Worm (Caenorhabditis elegans) whole organism, L2 larva: ENCODE data around the gene pde-2.

Experiments
- ama-1 ChIP-seq: fragments of 150-350 bp; optimal IDR thresholded peaks from 2 replicates; lab custom pipeline; 2018; ENCODE audit warnings: inconsistent platforms
- egl-27 ChIP-seq: sonication (generic microtip); optimal IDR thresholded peaks from 3 replicates; lab custom pipeline; 2017; ENCODE audit warnings: missing biosample characterization, missing genetic modification reagents, missing genetic modification characterization
- elt-1 ChIP-seq: fragments of 150-350 bp; optimal IDR thresholded peaks from 2 replicates; lab custom pipeline; 2014; ENCODE audit warnings: missing biosample characterization, missing genetic modification characterization
- lsy-2 ChIP-seq, 2 experiments: fragments of 150-350 bp in 1 of 2; sonication (generic microtip) in 1 of 2; optimal IDR thresholded peaks; 2 replicates each; lab custom pipeline; 2014 to 2017; ENCODE audit warnings: missing biosample characterization in 2 of 2, missing genetic modification characterization in 2 of 2
- mab-5 ChIP-seq: fragments of 150-350 bp; optimal IDR thresholded peaks from 2 replicates; lab custom pipeline; 2014; ENCODE audit warnings: missing biosample characterization, missing genetic modification characterization
- mdl-1 ChIP-seq, 2 experiments: fragments of 150-350 bp in 1 of 2; sonication (generic microtip) in 1 of 2; optimal IDR thresholded peaks; 2 replicates each; lab custom pipeline; 2017; ENCODE audit warnings: missing biosample characterization in 2 of 2, missing genetic modification characterization in 2 of 2
- nhr-77 ChIP-seq: fragments of 150-350 bp; optimal IDR thresholded peaks from 2 replicates; lab custom pipeline; 2014; ENCODE audit warnings: missing biosample characterization, missing genetic modification characterization
- snpc-4 ChIP-seq: fragments of 150-350 bp; optimal IDR thresholded peaks from 2 replicates; lab custom pipeline; 2014; ENCODE audit warnings: missing biosample characterization, missing genetic modification characterization
- unc-39 ChIP-seq: fragments of 150-350 bp; optimal IDR thresholded peaks from 2 replicates; lab custom pipeline; 2014; ENCODE audit warnings: missing biosample characterization, missing genetic modification characterization
- zag-1 ChIP-seq: fragments of 150-350 bp; optimal IDR thresholded peaks from 2 replicates; lab custom pipeline; 2014; ENCODE audit warnings: missing biosample characterization, missing genetic modification characterization
- ztf-11 ChIP-seq: sonication (generic microtip); optimal IDR thresholded peaks from 2 replicates; lab custom pipeline; 2017; ENCODE audit warnings: missing biosample characterization, missing genetic modification characterization

DNA sequence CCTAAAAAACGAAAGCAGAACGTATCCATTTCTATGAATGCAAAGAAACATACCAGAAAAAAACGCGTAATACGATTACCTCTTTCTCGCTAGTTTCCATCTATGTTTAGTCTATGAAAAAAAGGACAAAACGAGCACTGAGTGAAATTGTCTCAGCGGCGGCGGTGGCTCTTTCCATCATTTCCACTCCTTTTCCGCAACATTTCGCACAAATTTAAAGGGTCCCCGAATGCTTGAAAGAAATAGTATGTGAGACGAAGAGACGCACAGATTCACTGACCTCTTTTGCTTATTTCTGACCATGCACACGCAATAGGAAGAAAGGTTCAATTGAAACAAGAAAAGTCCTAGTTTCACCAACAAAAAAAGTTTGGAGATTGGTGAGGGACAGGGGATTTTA, 35.4 kb downstream of the pde-2 start:
- TF ChIP-seq mdl-1 (tag; optimal IDR thresholded peaks at IDR 0.05; lab: Kevin White, UChicago) = no peak
- TF ChIP-seq mab-5 (tag; lab: Kevin White, UChicago) = no peak
- no peak for TF ChIP-seq ama-1 (lab: Kevin White, UChicago)
- TF ChIP-seq lsy-2 (tag; optimal IDR thresholded peaks at IDR 0.05; lab: Kevin White, UChicago) = no peak
- no peak for TF ChIP-seq ztf-11 (tag; lab: Kevin White, UChicago)
- TF ChIP-seq egl-27 = no peak
- no peak for TF ChIP-seq zag-1 (tag; lab: Kevin White, UChicago)
- TF ChIP-seq unc-39 = no peak
- TF ChIP-seq elt-1 (tag; lab: Kevin White, UChicago) = no peak
- no peak for TF ChIP-seq nhr-77 (tag; lab: Kevin White, UChicago)
- TF ChIP-seq snpc-4 (tag; lab: Kevin White, UChicago) = no peak
